Fruit fly (Drosophila melanogaster) whole organism, prepupa: ENCODE measurements around the gene CG15629.

ENCODE experiments used
- Blimp-1 ChIP-seq: fragments of 200-800 bp; sonication (Bioruptor generic); optimal IDR thresholded peaks from 3 replicates; lab custom pipeline; 2017; ENCODE audit warnings: missing biosample characterization, missing genetic modification characterization, mild to moderate bottlenecking, moderate library complexity, missing genetic modification reagents
- CG10631 ChIP-seq: fragments of 200-800 bp; sonication (Bioruptor generic); optimal IDR thresholded peaks from 2 replicates; lab custom pipeline; 2016; ENCODE audit warnings: missing biosample characterization, missing genetic modification characterization
- CG10669 ChIP-seq: fragments of 200-800 bp; sonication (Bioruptor generic); optimal IDR thresholded peaks from 3 replicates; lab custom pipeline; 2018; ENCODE audit warnings: missing biosample characterization, mild to moderate bottlenecking, missing genetic modification characterization, moderate library complexity
- CG11294 ChIP-seq: fragments of 200-800 bp; sonication (Bioruptor generic); IDR thresholded peaks from 2 replicates; pipeline ENCODE4 v1.3.6; 2022; ENCODE audit warnings: missing biosample characterization, missing genetic modification characterization
- CG11762 ChIP-seq: fragments of 200-800 bp; sonication (Bioruptor generic); optimal IDR thresholded peaks from 3 replicates; lab custom pipeline; 2016; ENCODE audit warnings: missing biosample characterization, missing genetic modification characterization; ENCODE audit not compliant: insufficient read depth
- CG11902 ChIP-seq: fragments of 200-800 bp; sonication (Bioruptor generic); optimal IDR thresholded peaks from 3 replicates; lab custom pipeline; 2016; ENCODE audit warnings: missing biosample characterization, missing genetic modification characterization
- CG15336 ChIP-seq: fragments of 200-800 bp; sonication (Bioruptor generic); IDR thresholded peaks from 2 replicates; pipeline ENCODE4 v1.3.6; 2022; ENCODE audit warnings: missing biosample characterization, missing genetic modification characterization
- CG1621 ChIP-seq: fragments of 200-800 bp; sonication (Bioruptor generic); optimal IDR thresholded peaks from 3 replicates; lab custom pipeline; 2018; ENCODE audit warnings: missing biosample characterization, mild to moderate bottlenecking, missing genetic modification characterization
- CG16779 ChIP-seq: fragments of 200-800 bp; sonication (Bioruptor generic); optimal IDR thresholded peaks from 3 replicates; lab custom pipeline; 2017; ENCODE audit warnings: missing biosample characterization, mild to moderate bottlenecking, missing genetic modification characterization
- CG3032 ChIP-seq: fragments of 200-800 bp; optimal IDR thresholded peaks from 2 replicates; lab custom pipeline; 2019; ENCODE audit warnings: missing biosample characterization, mild to moderate bottlenecking, missing genetic modification characterization, moderate library complexity
- CG31627 ChIP-seq: fragments of 200-800 bp; sonication (Bioruptor generic); optimal IDR thresholded peaks from 3 replicates; lab custom pipeline; 2016; ENCODE audit warnings: missing biosample characterization, missing genetic modification characterization
- CG32006 ChIP-seq: fragments of 200-800 bp; sonication (Bioruptor generic); optimal IDR thresholded peaks from 3 replicates; lab custom pipeline; 2017; ENCODE audit warnings: missing biosample characterization, mild to moderate bottlenecking, missing genetic modification characterization
- CG34406 ChIP-seq: fragments of 200-800 bp; sonication (Bioruptor generic); optimal IDR thresholded peaks from 3 replicates; lab custom pipeline; 2016; ENCODE audit warnings: missing biosample characterization, missing genetic modification characterization
- CG3919 ChIP-seq: fragments of 200-800 bp; sonication (Bioruptor generic); optimal IDR thresholded peaks from 3 replicates; lab custom pipeline; 2016; ENCODE audit warnings: missing biosample characterization, missing genetic modification characterization
- CG6163 ChIP-seq: fragments of 200-800 bp; sonication (Bioruptor generic); IDR thresholded peaks from 3 replicates; pipeline ENCODE4 v1.3.6; 2022; ENCODE audit warnings: missing biosample characterization, missing genetic modification characterization
- CG6276 ChIP-seq: fragments of 200-800 bp; sonication (Bioruptor generic); optimal IDR thresholded peaks from 2 replicates; lab custom pipeline; 2017; ENCODE audit warnings: missing biosample characterization, mild to moderate bottlenecking, missing genetic modification characterization
- CG6792 ChIP-seq: fragments of 200-800 bp; sonication (Bioruptor generic); optimal IDR thresholded peaks from 3 replicates; lab custom pipeline; 2016; ENCODE audit warnings: missing biosample characterization, missing genetic modification characterization
- CG6808 ChIP-seq: fragments of 200-800 bp; sonication (Bioruptor generic); optimal IDR thresholded peaks from 3 replicates; lab custom pipeline; 2017; ENCODE audit warnings: missing biosample characterization, missing genetic modification characterization, mild to moderate bottlenecking, moderate library complexity, missing genetic modification reagents
- CG6854 ChIP-seq: fragments of 200-800 bp; sonication (Bioruptor generic); optimal IDR thresholded peaks from 2 replicates; lab custom pipeline; 2017; ENCODE audit warnings: missing biosample characterization, mild to moderate bottlenecking, missing genetic modification characterization
- CG7368 ChIP-seq: fragments of 200-800 bp; sonication (Bioruptor generic); optimal IDR thresholded peaks from 3 replicates; lab custom pipeline; 2016; ENCODE audit warnings: missing biosample characterization, missing genetic modification characterization
- CG8119 ChIP-seq: fragments of 200-800 bp; sonication (Bioruptor generic); IDR thresholded peaks from 3 replicates; pipeline ENCODE4 v1.3.6; 2022; ENCODE audit warnings: missing biosample characterization, missing genetic modification characterization
- CG8319 ChIP-seq: fragments of 200-800 bp; sonication (Bioruptor generic); optimal IDR thresholded peaks from 3 replicates; lab custom pipeline; 2016; ENCODE audit warnings: missing biosample characterization, missing genetic modification characterization
- CG8632 ChIP-seq: fragments of 200-800 bp; sonication (Bioruptor generic); optimal IDR thresholded peaks from 3 replicates; lab custom pipeline; 2016; ENCODE audit warnings: missing biosample characterization, missing genetic modification characterization
- CG9139 ChIP-seq: fragments of 200-800 bp; sonication (Bioruptor generic); optimal IDR thresholded peaks from 3 replicates; lab custom pipeline; 2017; ENCODE audit warnings: missing biosample characterization, mild to moderate bottlenecking, missing genetic modification characterization
- Eip75B ChIP-seq: fragments of 200-800 bp; sonication (Bioruptor generic); optimal IDR thresholded peaks from 3 replicates; lab custom pipeline; 2016; ENCODE audit warnings: missing biosample characterization, missing genetic modification characterization
- Eip78C ChIP-seq: fragments of 200-800 bp; sonication (Bioruptor generic); peaks from one replicate; lab custom pipeline; 2016; ENCODE audit warnings: missing biosample characterization, missing genetic modification characterization
- Eip93F ChIP-seq: fragments of 200-800 bp; sonication (Bioruptor generic); optimal IDR thresholded peaks from 2 replicates; lab custom pipeline; 2016; ENCODE audit warnings: missing biosample characterization, mild to moderate bottlenecking, missing genetic modification characterization
- Ets21C ChIP-seq: fragments of 200-800 bp; sonication (Bioruptor generic); optimal IDR thresholded peaks from 3 replicates; lab custom pipeline; 2016; ENCODE audit warnings: missing biosample characterization, missing genetic modification characterization
- Ets96B ChIP-seq: fragments of 200-800 bp; optimal IDR thresholded peaks from 2 replicates; lab custom pipeline; 2019; ENCODE audit warnings: missing biosample characterization, mild to moderate bottlenecking, missing genetic modification characterization, moderate library complexity
- Gug ChIP-seq: fragments of 200-800 bp; sonication (Bioruptor generic); IDR thresholded peaks from 2 replicates; pipeline ENCODE4 v1.3.6; 2022; ENCODE audit warnings: missing biosample characterization, missing genetic modification characterization
- Hr38 ChIP-seq: sonication (Bioruptor generic); optimal IDR thresholded peaks from 2 replicates; lab custom pipeline; 2016; ENCODE audit warnings: missing biosample characterization, missing genetic modification characterization
- Hr39 ChIP-seq: fragments of 200-800 bp; sonication (Bioruptor generic); optimal IDR thresholded peaks from 2 replicates; lab custom pipeline; 2016; ENCODE audit warnings: missing biosample characterization, missing genetic modification characterization
- Hr4 ChIP-seq: fragments of 200-800 bp; sonication (Bioruptor generic); optimal IDR thresholded peaks from 3 replicates; lab custom pipeline; 2016; ENCODE audit warnings: missing biosample characterization, missing genetic modification characterization
- Lpt ChIP-seq: fragments of 200-800 bp; sonication (Bioruptor generic); optimal IDR thresholded peaks from 3 replicates; lab custom pipeline; 2016; ENCODE audit warnings: missing biosample characterization, missing genetic modification characterization
- Met ChIP-seq: fragments of 200-800 bp; sonication (Bioruptor generic); optimal IDR thresholded peaks from 3 replicates; lab custom pipeline; 2016; ENCODE audit warnings: missing biosample characterization, missing genetic modification characterization
- OdsH ChIP-seq: fragments of 200-800 bp; sonication (Bioruptor generic); optimal IDR thresholded peaks from 3 replicates; lab custom pipeline; 2016; ENCODE audit warnings: missing biosample characterization, missing genetic modification characterization
- Smox ChIP-seq: fragments of 200-800 bp; sonication (Bioruptor generic); optimal IDR thresholded peaks from 3 replicates; lab custom pipeline; 2016; ENCODE audit warnings: missing biosample characterization, missing genetic modification characterization
- Sox102F ChIP-seq: fragments of 200-800 bp; sonication (Bioruptor generic); optimal IDR thresholded peaks from 2 replicates; lab custom pipeline; 2016; ENCODE audit warnings: missing biosample characterization, mild to moderate bottlenecking, missing genetic modification characterization
- Sox14 ChIP-seq: fragments of 200-800 bp; sonication (Bioruptor generic); optimal IDR thresholded peaks from 3 replicates; lab custom pipeline; 2016; ENCODE audit warnings: missing biosample characterization, missing genetic modification characterization
- cyc ChIP-seq: fragments of 200-800 bp; sonication (Bioruptor generic); optimal IDR thresholded peaks from 3 replicates; lab custom pipeline; 2016; ENCODE audit warnings: missing biosample characterization, missing genetic modification characterization
- dac ChIP-seq: fragments of 200-800 bp; sonication (Bioruptor generic); optimal IDR thresholded peaks from 2 replicates; lab custom pipeline; 2017; ENCODE audit warnings: missing biosample characterization, mild to moderate bottlenecking, missing genetic modification characterization
- dsx ChIP-seq: fragments of 200-800 bp; optimal IDR thresholded peaks from 3 replicates; lab custom pipeline; 2019; ENCODE audit warnings: missing biosample characterization, mild to moderate bottlenecking, missing genetic modification characterization, moderate library complexity; ENCODE audit not compliant: poor library complexity, severe bottlenecking
- eg ChIP-seq: fragments of 200-800 bp; sonication (Bioruptor generic); IDR thresholded peaks from 3 replicates; pipeline ENCODE4 v1.3.6; 2022; ENCODE audit warnings: missing biosample characterization, missing genetic modification characterization
- esn ChIP-seq: fragments of 200-800 bp; sonication (Bioruptor generic); optimal IDR thresholded peaks from 2 replicates; lab custom pipeline; 2016; ENCODE audit warnings: missing biosample characterization, mild to moderate bottlenecking, missing genetic modification characterization, moderate library complexity
- fd85E ChIP-seq: fragments of 200-800 bp; sonication (Bioruptor generic); optimal IDR thresholded peaks from 3 replicates; lab custom pipeline; 2016; ENCODE audit warnings: missing biosample characterization, missing genetic modification characterization
- fkh ChIP-seq: fragments of 200-800 bp; sonication (Bioruptor generic); optimal IDR thresholded peaks from 3 replicates; lab custom pipeline; 2017; ENCODE audit warnings: missing biosample characterization, mild to moderate bottlenecking, missing genetic modification characterization, moderate library complexity
- lz ChIP-seq: fragments of 200-800 bp; sonication (Bioruptor generic); optimal IDR thresholded peaks from 3 replicates; lab custom pipeline; 2016; ENCODE audit warnings: missing biosample characterization, missing genetic modification characterization
- net ChIP-seq: fragments of 200-800 bp; sonication (Bioruptor generic); optimal IDR thresholded peaks from 3 replicates; lab custom pipeline; 2016; ENCODE audit warnings: missing biosample characterization, missing genetic modification characterization
- pdm3 ChIP-seq: fragments of 200-800 bp; sonication (Bioruptor generic); optimal IDR thresholded peaks from 3 replicates; lab custom pipeline; 2016; ENCODE audit warnings: missing biosample characterization, missing genetic modification characterization
- spab ChIP-seq: fragments of 200-800 bp; sonication (Bioruptor generic); optimal IDR thresholded peaks from 2 replicates; lab custom pipeline; 2017; ENCODE audit warnings: missing biosample characterization, mild to moderate bottlenecking, missing genetic modification characterization, missing genetic modification reagents
- ss ChIP-seq, 2 experiments: fragments of 200-800 bp; sonication (Bioruptor generic); optimal IDR thresholded peaks; 2 replicates in 1 of 2; 3 replicates in 1 of 2; lab custom pipeline; 2017 to 2018; ENCODE audit warnings: mild to moderate bottlenecking in 2 of 2, missing biosample characterization in 2 of 2, missing genetic modification characterization in 2 of 2, moderate library complexity in 1 of 2
- topi ChIP-seq: fragments of 200-800 bp; sonication (Bioruptor generic); optimal IDR thresholded peaks from 3 replicates; lab custom pipeline; 2016; ENCODE audit warnings: missing biosample characterization, missing genetic modification characterization
- vri ChIP-seq: fragments of 200-800 bp; sonication (Bioruptor generic); optimal IDR thresholded peaks from 3 replicates; lab custom pipeline; 2016; ENCODE audit warnings: missing biosample characterization, mild to moderate bottlenecking, missing genetic modification characterization

The CG15629 gene

dm6 chr2L:4797643-4798042 lies 15.2 kb upstream of the CG15629 start:
- no peak for TF ChIP-seq Ets96B (tag; lab: Kevin White, UChicago)
- peak; percentile 56 for TF ChIP-seq lz (GFP tag; lab: Kevin White, UChicago)
- TF ChIP-seq CG8319: peak; percentile 55
- TF ChIP-seq Sox14 (GFP tag; lab: Kevin White, UChicago): peak; percentile 32
- TF ChIP-seq Gug (GFP tag; lab: Robert Waterston, UW): peak; percentile 77
- peak; percentile 10 for TF ChIP-seq Eip75B (GFP tag; lab: Kevin White, UChicago)
- TF ChIP-seq net: no peak
- TF ChIP-seq CG1621: no peak
- no peak for TF ChIP-seq ss (GFP tag; optimal IDR thresholded peaks at IDR 0.05; lab: Kevin White, UChicago)
- TF ChIP-seq fkh: no peak
- TF ChIP-seq CG7368: peak; percentile 62
- peak; percentile 82 for TF ChIP-seq CG8119 (GFP tag; lab: Robert Waterston, UW)
- peak; percentile 11 for TF ChIP-seq Sox102F
- TF ChIP-seq CG6854 (GFP tag; lab: Kevin White, UChicago): no peak
- no peak for TF ChIP-seq dsx (GFP tag; lab: Kevin White, UChicago)
- TF ChIP-seq Hr38 (GFP tag; lab: Kevin White, UChicago): no peak
- TF ChIP-seq CG16779 (tag; lab: Kevin White, UChicago): no peak
- TF ChIP-seq CG8632: no peak
- peak; percentile 70 for TF ChIP-seq CG11762 (GFP tag; lab: Kevin White, UChicago)
- TF ChIP-seq CG3919 (GFP tag; lab: Kevin White, UChicago): peak; percentile 30
- peak; percentile 71 for TF ChIP-seq CG32006 (GFP tag; lab: Kevin White, UChicago)
- no peak for TF ChIP-seq Eip93F (GFP tag; lab: Kevin White, UChicago)
- TF ChIP-seq dac (GFP tag; lab: Kevin White, UChicago): peak; percentile 26
- TF ChIP-seq CG6808: no peak
- peak; percentile 57 for TF ChIP-seq esn (GFP tag; lab: Kevin White, UChicago)
- TF ChIP-seq cyc (GFP tag; lab: Kevin White, UChicago): no peak
- no peak for TF ChIP-seq vri (GFP tag; lab: Kevin White, UChicago)
- TF ChIP-seq eg (GFP tag; lab: Robert Waterston, UW): peak; percentile 83
- TF ChIP-seq Smox (GFP tag; lab: Kevin White, UChicago): peak; percentile 39
- TF ChIP-seq pdm3: peak; percentile 56
- TF ChIP-seq CG11294 (GFP tag; lab: Robert Waterston, UW): no peak
- TF ChIP-seq CG15336: peak; percentile 80
- TF ChIP-seq Blimp-1: peak; percentile 96
- peak; percentile 31 for TF ChIP-seq Hr39 (GFP tag; lab: Kevin White, UChicago)
- peak; percentile 76 for TF ChIP-seq CG6276 (GFP tag; lab: Kevin White, UChicago)
- no peak for TF ChIP-seq CG34406 (GFP tag; lab: Kevin White, UChicago)
- peak; percentile 9 for TF ChIP-seq CG10631 (GFP tag; lab: Kevin White, UChicago)
- no peak for TF ChIP-seq CG31627 (GFP tag; lab: Kevin White, UChicago)
- TF ChIP-seq CG6792 (GFP tag; lab: Kevin White, UChicago): peak; percentile 39
- peak; percentile 68 for TF ChIP-seq Met
- TF ChIP-seq Hr4 (GFP tag; lab: Kevin White, UChicago): peak; percentile 42
- no peak for TF ChIP-seq CG11902 (GFP tag; lab: Kevin White, UChicago)
- peak; percentile 4 for TF ChIP-seq topi (GFP tag; lab: Kevin White, UChicago)
- peak; percentile 47 for TF ChIP-seq CG3032 (tag; lab: Kevin White, UChicago)
- peak; percentile 54 for TF ChIP-seq OdsH (GFP tag; lab: Kevin White, UChicago)
- peak; percentile 12 for TF ChIP-seq fd85E (GFP tag; lab: Kevin White, UChicago)
- peak; percentile 76 for TF ChIP-seq Eip78C
- no peak for TF ChIP-seq Ets21C (GFP tag; lab: Kevin White, UChicago)
- peak; percentile 19 for TF ChIP-seq spab (GFP tag; lab: Kevin White, UChicago)
- TF ChIP-seq CG10669 (GFP tag; lab: Kevin White, UChicago): peak; percentile 26
- no peak for TF ChIP-seq CG9139 (GFP tag; lab: Kevin White, UChicago)
- TF ChIP-seq Lpt: no peak
- peak; percentile 67 for TF ChIP-seq CG6163 (GFP tag; lab: Robert Waterston, UW)
